Fruit fly (Drosophila melanogaster) ovary, adult (tissue): ENCODE results near the gene CG9368.

ENCODE experiments used
- CG17801 ChIP-seq: fragments of 200-800 bp; optimal IDR thresholded peaks from 2 replicates; lab custom pipeline; 2019; ENCODE audit warnings: missing biosample characterization, mild to moderate bottlenecking, missing genetic modification characterization, moderate library complexity; ENCODE audit not compliant: partially characterized antibody

CG9368 gene

dm6 chr3L:19630701-19631100, 29.3 kb downstream of the CG9368 start:
- TF ChIP-seq CG17801 (GFP tag; lab: Kevin White, UChicago) = no peak

dm6 chr3L:19631867-19632266, 30.4 kb downstream of the CG9368 start:
- no peak for TF ChIP-seq CG17801 (GFP tag; lab: Kevin White, UChicago)

dm6 chr3L:19632766-19633632, 31.6 kb downstream of the CG9368 start:
- TF ChIP-seq CG17801 (GFP tag; lab: Kevin White, UChicago) = peak; percentile 83

DNA sequence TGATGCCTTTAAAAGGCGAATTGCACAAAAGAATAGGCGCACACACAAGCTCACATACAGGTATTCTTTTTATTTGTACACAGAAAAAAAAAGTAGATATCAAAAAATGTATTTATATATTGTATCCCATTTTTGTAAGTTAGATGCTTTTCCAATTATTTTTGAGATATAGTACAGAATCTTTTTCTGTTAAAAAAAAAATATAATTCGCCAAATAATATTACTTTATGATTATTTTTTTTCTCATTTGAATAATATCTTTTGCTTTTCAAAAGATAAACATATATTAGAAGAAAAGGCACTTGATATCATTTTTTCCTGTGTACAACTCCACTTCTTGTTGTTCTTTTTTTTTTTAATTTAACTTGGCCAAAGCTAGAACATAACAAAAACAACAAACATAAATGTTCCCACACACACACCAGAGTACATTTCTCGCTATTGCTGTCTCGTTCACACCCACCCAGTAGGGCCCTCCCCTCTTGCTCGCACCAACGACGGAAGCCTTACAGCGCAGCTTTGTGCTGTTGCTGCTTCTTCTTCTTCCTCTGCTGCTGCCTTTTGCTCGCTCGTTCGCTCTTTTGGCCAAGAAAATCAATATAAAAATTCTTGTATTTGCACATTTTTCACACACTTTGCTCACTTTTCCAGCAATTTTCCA, 33.5 kb downstream of the CG9368 start:
- TF ChIP-seq CG17801 (GFP tag; lab: Kevin White, UChicago) = peak; percentile 61

- TF ChIP-seq CG17801 (GFP tag; lab: Kevin White, UChicago) = peak; percentile 17
Measured at dm6 chr3L:19635478-19635996, 34.1 kb downstream of the CG9368 start, which contains the start of gene wnd. Gene wnd, minus strand, starts transcription at chr3L:19635783.

DNA sequence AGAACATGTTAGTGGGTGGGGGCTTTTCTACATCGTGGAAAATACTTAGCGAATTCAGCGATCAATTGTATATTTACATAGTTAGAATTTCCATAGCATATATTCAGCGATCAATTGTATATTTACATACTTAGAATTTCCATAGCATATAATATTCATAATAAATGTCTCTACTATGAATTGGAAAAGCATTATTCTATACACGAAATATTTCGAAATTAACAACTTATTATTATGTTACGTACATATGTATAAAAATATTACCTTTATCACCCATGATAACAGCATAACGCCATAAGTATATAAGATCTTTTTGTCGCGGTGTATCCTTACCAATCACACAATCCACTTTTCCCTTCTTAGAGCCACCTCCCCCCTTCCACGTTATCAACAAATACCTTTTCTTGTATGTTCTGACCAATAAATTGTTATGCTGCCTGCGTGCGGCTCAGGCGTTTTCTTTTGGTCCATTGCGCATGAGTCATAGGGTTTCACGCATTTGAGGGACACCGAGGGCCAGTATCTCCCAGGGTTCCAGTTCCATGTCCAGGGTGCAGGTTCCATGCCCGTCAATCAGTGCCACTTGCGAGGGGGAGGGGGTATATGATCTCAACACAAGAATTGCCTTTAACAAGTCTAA, 35.5 kb downstream of the CG9368 start:
- no peak for TF ChIP-seq CG17801 (GFP tag; lab: Kevin White, UChicago)

DNA sequence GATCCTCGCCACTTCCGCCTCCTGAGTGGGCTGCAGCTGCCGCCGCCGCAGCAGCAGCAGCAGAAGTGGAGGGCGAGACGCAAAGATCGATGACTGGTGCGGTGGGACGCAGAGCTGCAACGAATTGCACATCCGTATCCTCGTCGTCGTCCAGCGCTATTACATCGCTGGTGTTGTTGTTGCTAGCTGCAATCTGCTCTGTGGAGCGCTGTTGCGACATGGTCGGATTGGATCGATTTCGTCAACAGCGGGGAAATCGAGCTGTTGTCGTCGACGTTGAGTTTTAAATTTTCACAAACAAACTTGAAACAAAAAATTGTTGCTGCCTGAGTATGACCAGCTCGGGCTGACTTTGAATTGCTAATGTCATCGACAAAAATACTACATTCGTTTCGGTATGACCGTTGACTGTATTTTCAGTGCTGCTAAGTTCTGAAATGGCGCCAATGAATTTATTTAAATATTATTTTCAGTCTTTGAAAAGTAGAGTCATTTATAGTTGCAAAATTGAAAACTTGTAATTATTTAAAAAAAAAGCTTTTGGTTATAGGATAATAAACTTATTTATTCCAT, 41.1 kb downstream of the CG9368 start, which contains the start of gene Rnf146:
Gene Rnf146 (minus strand): TSS at position 369 of the 573 bp plus-strand sequence.
- TF ChIP-seq CG17801 (GFP tag; lab: Kevin White, UChicago) = peak; percentile 23

dm6 chr3L:19646292-19646691, 44.9 kb downstream of the CG9368 start:
- no peak for TF ChIP-seq CG17801 (GFP tag; lab: Kevin White, UChicago)

dm6 chr3L:19648648-19649047, 47.2 kb downstream of the CG9368 start:
- no peak for TF ChIP-seq CG17801 (GFP tag; lab: Kevin White, UChicago)

DNA sequence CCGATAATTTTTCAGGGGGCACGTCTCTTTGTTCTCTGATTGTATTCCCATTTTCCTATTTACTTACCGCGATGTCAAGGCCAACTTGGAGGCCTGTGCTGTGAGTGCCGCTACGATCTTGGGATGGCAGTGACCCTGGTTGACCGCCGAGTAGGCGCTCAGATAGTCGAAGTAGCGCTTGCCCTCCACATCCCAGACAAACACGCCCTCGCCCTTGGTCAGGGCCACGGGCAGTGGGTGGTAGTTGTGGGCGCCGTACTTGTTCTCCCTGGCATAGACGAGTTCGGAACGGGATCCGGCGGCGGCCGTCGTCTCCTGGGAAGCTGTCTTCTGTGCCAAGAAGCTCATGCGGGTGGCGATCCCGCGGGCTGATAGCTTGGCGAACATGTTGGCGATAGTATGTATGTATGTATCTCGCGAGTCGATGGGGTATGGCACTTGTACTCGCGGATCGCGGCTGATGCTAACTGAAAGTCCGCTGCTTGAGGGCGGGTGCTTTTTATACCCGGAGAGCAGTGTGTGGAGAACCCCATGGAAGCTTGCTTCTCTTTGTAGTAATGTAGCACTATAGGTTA, 48.0 kb downstream of the CG9368 start, which contains the start of gene Oat:
Gene Oat (minus strand): TSS at position 478 of the 575 bp plus-strand sequence.
- no peak for TF ChIP-seq CG17801 (GFP tag; lab: Kevin White, UChicago)

DNA sequence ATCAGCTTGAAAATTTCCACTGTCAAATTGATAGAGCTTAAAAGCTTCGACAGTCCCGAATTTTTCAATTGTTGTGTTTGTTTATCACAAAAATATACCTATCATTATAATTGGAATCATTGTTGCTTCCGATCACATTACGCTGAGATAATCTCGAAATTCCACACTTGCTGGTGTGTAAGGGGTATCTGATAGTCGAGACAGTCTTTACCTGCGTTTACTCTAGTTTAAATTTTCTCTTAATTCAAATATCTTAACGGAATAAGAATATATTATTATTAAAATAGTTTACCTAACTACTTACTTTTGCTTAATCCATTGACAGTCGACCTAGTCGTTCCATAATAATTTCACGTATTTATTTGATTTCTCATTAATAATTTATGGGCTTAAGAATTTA, 48.7 kb downstream of the CG9368 start:
- no peak for TF ChIP-seq CG17801 (GFP tag; lab: Kevin White, UChicago)

DNA sequence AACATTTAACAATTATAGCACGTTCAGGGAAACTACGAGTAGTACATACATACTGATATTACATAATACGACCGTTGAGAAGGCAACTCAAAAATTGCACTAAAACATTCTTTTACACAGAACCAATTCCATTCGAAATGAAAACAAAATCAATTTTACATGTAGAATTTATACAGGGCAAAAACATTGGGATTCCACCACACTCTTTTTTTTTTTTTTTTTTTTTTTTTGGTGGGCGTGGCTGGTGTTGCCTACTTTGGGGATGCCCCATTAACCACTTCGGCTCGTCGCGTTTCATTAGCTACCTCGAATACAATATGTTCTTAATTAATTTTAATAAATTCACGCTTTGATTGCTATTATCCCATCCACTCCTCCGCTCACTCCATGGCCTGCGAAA, 49.2 kb downstream of the CG9368 start:
- TF ChIP-seq CG17801 (GFP tag; lab: Kevin White, UChicago) = peak; percentile 58

dm6 chr3L:19653470-19653869, 52.0 kb downstream of the CG9368 start:
- TF ChIP-seq CG17801 (GFP tag; lab: Kevin White, UChicago) = no peak
